Fruit fly (Drosophila melanogaster) whole organism, prepupa: Measurements from ENCODE around the gene CG15922.

Experiments
- CG15336 ChIP-seq: fragments of 200-800 bp; sonication (Bioruptor generic); IDR thresholded peaks from 2 replicates; pipeline ENCODE4 v1.3.6; 2022; ENCODE audit warnings: missing biosample characterization, missing genetic modification characterization
- CG3919 ChIP-seq: fragments of 200-800 bp; sonication (Bioruptor generic); optimal IDR thresholded peaks from 3 replicates; lab custom pipeline; 2016; ENCODE audit warnings: missing biosample characterization, missing genetic modification characterization
- CG4318 ChIP-seq: fragments of 200-800 bp; sonication (Bioruptor generic); optimal IDR thresholded peaks from 3 replicates; lab custom pipeline; 2017; ENCODE audit warnings: missing biosample characterization, mild to moderate bottlenecking, missing genetic modification characterization
- CG6276 ChIP-seq: fragments of 200-800 bp; sonication (Bioruptor generic); optimal IDR thresholded peaks from 2 replicates; lab custom pipeline; 2017; ENCODE audit warnings: missing biosample characterization, mild to moderate bottlenecking, missing genetic modification characterization
- CG6854 ChIP-seq: fragments of 200-800 bp; sonication (Bioruptor generic); optimal IDR thresholded peaks from 2 replicates; lab custom pipeline; 2017; ENCODE audit warnings: missing biosample characterization, mild to moderate bottlenecking, missing genetic modification characterization
- CG8632 ChIP-seq: fragments of 200-800 bp; sonication (Bioruptor generic); optimal IDR thresholded peaks from 3 replicates; lab custom pipeline; 2016; ENCODE audit warnings: missing biosample characterization, missing genetic modification characterization
- Eip93F ChIP-seq: fragments of 200-800 bp; sonication (Bioruptor generic); optimal IDR thresholded peaks from 2 replicates; lab custom pipeline; 2016; ENCODE audit warnings: missing biosample characterization, mild to moderate bottlenecking, missing genetic modification characterization
- Met ChIP-seq: fragments of 200-800 bp; sonication (Bioruptor generic); optimal IDR thresholded peaks from 3 replicates; lab custom pipeline; 2016; ENCODE audit warnings: missing biosample characterization, missing genetic modification characterization
- Smox ChIP-seq: fragments of 200-800 bp; sonication (Bioruptor generic); optimal IDR thresholded peaks from 3 replicates; lab custom pipeline; 2016; ENCODE audit warnings: missing biosample characterization, missing genetic modification characterization
- Sox102F ChIP-seq: fragments of 200-800 bp; sonication (Bioruptor generic); optimal IDR thresholded peaks from 2 replicates; lab custom pipeline; 2016; ENCODE audit warnings: missing biosample characterization, mild to moderate bottlenecking, missing genetic modification characterization
- eg ChIP-seq: fragments of 200-800 bp; sonication (Bioruptor generic); IDR thresholded peaks from 3 replicates; pipeline ENCODE4 v1.3.6; 2022; ENCODE audit warnings: missing biosample characterization, missing genetic modification characterization
- lz ChIP-seq: fragments of 200-800 bp; sonication (Bioruptor generic); optimal IDR thresholded peaks from 3 replicates; lab custom pipeline; 2016; ENCODE audit warnings: missing biosample characterization, missing genetic modification characterization

DNA sequence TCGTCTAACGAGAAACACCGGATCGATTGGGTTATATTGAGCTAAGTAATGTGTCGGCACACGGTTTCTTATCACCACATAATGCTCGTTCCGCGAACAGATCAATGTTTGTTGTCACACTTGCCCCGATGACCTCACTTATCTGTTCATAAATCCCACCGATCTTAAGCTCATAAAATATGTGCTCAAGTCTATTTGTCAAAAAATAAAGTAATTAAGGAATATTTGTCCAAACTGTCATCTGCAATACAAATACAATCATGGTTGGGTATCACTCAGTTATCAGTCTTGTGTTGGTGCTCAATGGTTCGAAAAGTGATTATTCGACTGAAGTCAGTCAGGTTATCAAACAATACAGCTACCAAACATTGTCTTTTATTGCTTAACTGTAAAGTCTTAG lies 11.8 kb downstream of the CG15922 start:
- TF ChIP-seq Eip93F (GFP tag; lab: Kevin White, UChicago) (no peak), Met (no peak), lz (GFP tag; lab: Kevin White, UChicago) (no peak), CG15336 (GFP tag; lab: Robert Waterston, UW) (no peak), CG3919 (no peak), CG8632 (GFP tag; lab: Kevin White, UChicago) (no peak), eg (no peak), Sox102F (no peak), CG6854 (no peak), Smox (GFP tag; lab: Kevin White, UChicago) (no peak), CG6276 (GFP tag; lab: Kevin White, UChicago) (no peak), CG4318 (no peak)
